Worm (Caenorhabditis elegans) whole organism, mixed stage, embryonic: Measurements from ENCODE around the gene piga-1.

ENCODE experiments used
- ces-1 ChIP-seq: fragments of 150-350 bp; optimal IDR thresholded peaks from 2 replicates; lab custom pipeline; 2014; ENCODE audit warnings: missing biosample characterization, missing genetic modification reagents, missing genetic modification characterization
- nhr-237 ChIP-seq: fragments of 150-350 bp; optimal IDR thresholded peaks from 2 replicates; lab custom pipeline; 2014; ENCODE audit warnings: missing biosample characterization, missing genetic modification characterization
- nhr-28 ChIP-seq: fragments of 150-350 bp; optimal IDR thresholded peaks from 2 replicates; lab custom pipeline; 2014; ENCODE audit warnings: missing biosample characterization, missing genetic modification characterization
- ztf-11 ChIP-seq: fragments of 150-350 bp; optimal IDR thresholded peaks from 2 replicates; lab custom pipeline; 2014; ENCODE audit warnings: missing biosample characterization, missing genetic modification characterization

DNA sequence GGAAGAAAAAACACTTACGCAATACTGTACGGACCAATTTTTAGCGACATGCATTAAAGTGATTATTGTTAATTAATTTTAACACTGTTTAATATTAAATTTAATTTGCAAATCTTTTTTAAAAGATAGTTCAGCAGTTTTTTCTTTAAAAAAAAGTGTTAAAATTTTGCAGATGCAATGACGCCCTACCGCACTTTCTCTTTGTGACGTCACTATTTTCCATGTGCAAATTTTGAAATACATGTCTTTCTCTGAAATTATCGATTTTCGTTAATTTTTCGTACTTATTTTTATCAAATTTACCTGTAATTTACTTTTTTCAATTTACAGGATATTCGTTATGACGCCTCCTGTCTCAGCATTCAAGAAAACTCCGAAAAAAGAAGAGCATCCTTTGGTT is at the start of gene piga-1, which contains the start of gene eif-2Bepsilon:
- no peak for TF ChIP-seq ces-1 (GFP tag; lab: Kevin White, UChicago)
- TF ChIP-seq ztf-11 (tag; lab: Kevin White, UChicago), result no peak
- TF ChIP-seq nhr-28 (tag; lab: Kevin White, UChicago), result no peak
- no peak for TF ChIP-seq nhr-237 (tag; lab: Kevin White, UChicago)
